Fruit fly (Drosophila melanogaster) whole organism, pupa: Measurements from ENCODE around the gene CG42232.
A peak's percentile ranks its signal among the peaks of the same experiment; 100 is the strongest.

Source experiments
- CG10348 ChIP-seq: fragments of 200-800 bp; sonication (Bioruptor generic); IDR thresholded peaks from 2 replicates; pipeline ENCODE4 v1.3.6; 2022; ENCODE audit warnings: missing biosample characterization, missing genetic modification characterization
- CG12605 ChIP-seq: fragments of 200-800 bp; sonication (Bioruptor generic); IDR thresholded peaks from 2 replicates; pipeline ENCODE4 v1.3.6; 2022; ENCODE audit warnings: missing biosample characterization, missing genetic modification characterization
- CG13204 ChIP-seq: fragments of 200-800 bp; sonication (Bioruptor generic); optimal IDR thresholded peaks from 2 replicates; lab custom pipeline; 2018; ENCODE audit warnings: missing biosample characterization, mild to moderate bottlenecking, missing genetic modification characterization, moderate library complexity
- CG14655 ChIP-seq: fragments of 200-800 bp; sonication (Bioruptor generic); optimal IDR thresholded peaks from 3 replicates; lab custom pipeline; 2017; ENCODE audit warnings: mild to moderate bottlenecking, missing biosample characterization, missing genetic modification reagents, missing genetic modification characterization
- CG15710 ChIP-seq: fragments of 200-800 bp; sonication (Bioruptor generic); optimal IDR thresholded peaks from 2 replicates; lab custom pipeline; 2018; ENCODE audit warnings: missing biosample characterization, mild to moderate bottlenecking, missing genetic modification characterization, moderate library complexity
- CG17806 ChIP-seq: fragments of 200-800 bp; sonication (Bioruptor generic); optimal IDR thresholded peaks from 2 replicates; lab custom pipeline; 2018; ENCODE audit warnings: missing biosample characterization, mild to moderate bottlenecking, missing genetic modification characterization, moderate library complexity
- CG32121 ChIP-seq: fragments of 200-800 bp; sonication (Bioruptor generic); IDR thresholded peaks from 2 replicates; pipeline ENCODE4 v1.3.6; 2022; ENCODE audit warnings: missing biosample characterization, missing genetic modification characterization
- CG34367 ChIP-seq: fragments of 200-800 bp; sonication (Bioruptor generic); optimal IDR thresholded peaks from 2 replicates; lab custom pipeline; 2018; ENCODE audit warnings: missing biosample characterization, mild to moderate bottlenecking, missing genetic modification characterization
- CG4496 ChIP-seq: fragments of 200-800 bp; sonication (Bioruptor generic); IDR thresholded peaks from 3 replicates; pipeline ENCODE4 v1.3.6; 2022; ENCODE audit warnings: missing biosample characterization, missing genetic modification characterization
- CG8159 ChIP-seq: fragments of 200-800 bp; sonication (Bioruptor generic); optimal IDR thresholded peaks from 3 replicates; lab custom pipeline; 2018; ENCODE audit warnings: missing biosample characterization, mild to moderate bottlenecking, missing genetic modification characterization, moderate library complexity
- CG8301 ChIP-seq: fragments of 200-800 bp; sonication (Bioruptor generic); optimal IDR thresholded peaks from 2 replicates; lab custom pipeline; 2018; ENCODE audit warnings: missing biosample characterization, mild to moderate bottlenecking, missing genetic modification characterization
- CG9948 ChIP-seq: fragments of 200-800 bp; sonication (Bioruptor generic); optimal IDR thresholded peaks from 2 replicates; lab custom pipeline; 2018; ENCODE audit warnings: missing biosample characterization, mild to moderate bottlenecking, missing genetic modification characterization, moderate library complexity
- D1 ChIP-seq: fragments of 200-800 bp; sonication (Bioruptor generic); optimal IDR thresholded peaks from 2 replicates; lab custom pipeline; 2018; ENCODE audit warnings: missing biosample characterization, mild to moderate bottlenecking, missing genetic modification characterization, moderate library complexity
- EcR ChIP-seq: fragments of 200-800 bp; sonication (Bioruptor generic); optimal IDR thresholded peaks from 3 replicates; lab custom pipeline; 2019; ENCODE audit warnings: missing biosample characterization, missing genetic modification characterization, mild to moderate bottlenecking, moderate library complexity, missing genetic modification reagents
- Ets98B ChIP-seq: fragments of 200-800 bp; sonication (Bioruptor generic); IDR thresholded peaks from 2 replicates; pipeline ENCODE4 v1.3.6; 2022; ENCODE audit warnings: missing biosample characterization, missing genetic modification characterization
- Pif1A ChIP-seq: fragments of 200-800 bp; sonication (Bioruptor generic); optimal IDR thresholded peaks from 3 replicates; lab custom pipeline; 2016; ENCODE audit warnings: missing biosample characterization, missing genetic modification characterization
- Pif1B ChIP-seq: fragments of 200-800 bp; sonication (Bioruptor generic); optimal IDR thresholded peaks from 3 replicates; lab custom pipeline; 2016; ENCODE audit warnings: missing biosample characterization, missing genetic modification characterization
- Snoo ChIP-seq: fragments of 200-800 bp; sonication (Bioruptor generic); optimal IDR thresholded peaks from 3 replicates; lab custom pipeline; 2017; ENCODE audit warnings: missing biosample characterization, mild to moderate bottlenecking, missing genetic modification characterization, inconsistent platforms
- fd96Ca ChIP-seq: fragments of 200-800 bp; sonication (Bioruptor generic); IDR thresholded peaks from 3 replicates; pipeline ENCODE4 v1.3.6; 2022; ENCODE audit warnings: missing biosample characterization, missing genetic modification characterization
- gl ChIP-seq: fragments of 200-800 bp; sonication (Bioruptor generic); optimal IDR thresholded peaks from 2 replicates; lab custom pipeline; 2018; ENCODE audit warnings: missing biosample characterization, mild to moderate bottlenecking, missing genetic modification characterization
- rn ChIP-seq: fragments of 200-800 bp; sonication (Bioruptor generic); IDR thresholded peaks from 2 replicates; pipeline ENCODE4 v1.3.6; 2022; ENCODE audit warnings: missing biosample characterization, missing genetic modification characterization

Gene CG42232

DNA sequence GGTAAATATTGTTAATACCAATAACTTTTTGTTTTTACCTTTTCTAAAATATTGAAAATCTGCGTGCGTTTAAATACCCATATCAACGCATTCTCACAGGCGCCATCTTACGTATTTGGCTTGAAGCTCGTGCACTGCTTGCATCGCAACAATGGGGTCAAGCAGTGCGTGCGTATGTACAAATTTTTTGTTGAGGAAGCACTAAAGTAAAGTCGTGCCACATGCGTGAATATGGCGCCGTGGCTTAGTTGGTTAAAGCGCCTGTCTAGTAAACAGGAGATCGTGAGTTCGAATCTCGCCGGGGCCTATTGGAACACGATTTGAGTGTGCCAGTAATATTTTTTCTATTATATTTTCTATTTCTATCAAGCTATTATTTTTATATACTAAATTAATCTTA is 37.8 kb downstream of the CG42232 start:
- no peak for TF ChIP-seq CG9948
- TF ChIP-seq CG8301 (tag; lab: Kevin White, UChicago): no peak
- peak; percentile 9 for TF ChIP-seq CG8159 (tag; lab: Kevin White, UChicago)
- no peak for TF ChIP-seq Pif1B (GFP tag; lab: Kevin White, UChicago)
- TF ChIP-seq Snoo (tag; lab: Kevin White, UChicago): peak; percentile 1
- TF ChIP-seq CG34367 (tag; lab: Kevin White, UChicago): no peak
- TF ChIP-seq CG4496 (GFP tag; lab: Robert Waterston, UW): peak; percentile 39; the same call in 1 of the 3 replicates

- TF ChIP-seq CG34367 (tag; lab: Kevin White, UChicago): no peak
Observed at dm6 chr3R:16430381-16430780, 39.1 kb downstream of the CG42232 start, which contains the start of gene CG31279. TSS of gene CG31279 (plus strand) at chr3R:16430681.

DNA sequence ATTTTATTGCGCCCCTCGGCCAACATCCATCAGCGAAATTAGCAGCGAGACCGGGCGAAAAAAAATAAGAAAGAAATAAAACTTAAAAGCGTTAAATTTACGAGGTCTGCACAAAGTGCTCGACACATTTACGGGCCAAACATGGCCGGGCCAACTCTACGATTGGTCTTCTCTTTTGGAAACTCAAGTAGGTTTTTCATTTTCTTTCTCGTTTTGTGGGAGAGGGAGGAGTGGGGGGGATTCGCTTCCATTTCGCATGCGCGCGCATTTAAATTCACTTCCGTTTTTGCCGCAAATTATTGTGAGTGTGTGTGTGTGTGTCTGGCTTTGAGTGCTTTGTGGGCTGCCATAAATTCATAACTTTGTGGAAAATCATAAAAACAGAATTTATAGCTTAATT is 41.9 kb downstream of the CG42232 start:
- no peak for TF ChIP-seq rn
- no peak for TF ChIP-seq CG8159 (tag; lab: Kevin White, UChicago)
- TF ChIP-seq CG17806 (tag; lab: Kevin White, UChicago): no peak
- TF ChIP-seq Ets98B (GFP tag; lab: Robert Waterston, UW): no peak
- no peak for TF ChIP-seq D1 (tag; lab: Kevin White, UChicago)
- no peak for TF ChIP-seq CG12605 (GFP tag; lab: Robert Waterston, UW)
- no peak for TF ChIP-seq CG32121 (GFP tag; lab: Robert Waterston, UW)
- TF ChIP-seq Pif1B (GFP tag; lab: Kevin White, UChicago): no peak
- TF ChIP-seq CG15710: no peak
- TF ChIP-seq gl (tag; lab: Kevin White, UChicago): no peak
- TF ChIP-seq CG34367 (tag; lab: Kevin White, UChicago): no peak
- no peak for TF ChIP-seq EcR (GFP tag; lab: Kevin White, UChicago)
- TF ChIP-seq fd96Ca (GFP tag; lab: Robert Waterston, UW): no peak
- TF ChIP-seq CG9948: no peak
- TF ChIP-seq CG8301 (tag; lab: Kevin White, UChicago): no peak
- TF ChIP-seq CG4496 (GFP tag; lab: Robert Waterston, UW): no peak
- no peak for TF ChIP-seq CG10348 (GFP tag; lab: Robert Waterston, UW)
- TF ChIP-seq CG13204 (GFP tag; lab: Kevin White, UChicago): no peak
- no peak for TF ChIP-seq Pif1A
- TF ChIP-seq Snoo (tag; lab: Kevin White, UChicago): no peak
- TF ChIP-seq, all 21 proteins: peak for 0

- TF ChIP-seq rn (no peak), CG8159 (tag; lab: Kevin White, UChicago) (peak; percentile 25), Ets98B (GFP tag; lab: Robert Waterston, UW) (no peak), EcR (GFP tag; lab: Kevin White, UChicago) (no peak), CG9948 (no peak), CG15710 (peak; percentile 3), CG8301 (tag; lab: Kevin White, UChicago) (no peak), CG10348 (GFP tag; lab: Robert Waterston, UW) (no peak), D1 (tag; lab: Kevin White, UChicago) (no peak), CG12605 (GFP tag; lab: Robert Waterston, UW) (peak; percentile 17; the same call in 1 of the 2 replicates), Pif1A (no peak), CG13204 (GFP tag; lab: Kevin White, UChicago) (peak; percentile 37), gl (tag; lab: Kevin White, UChicago) (peak; percentile 55), Snoo (tag; lab: Kevin White, UChicago) (no peak), CG14655 (GFP tag; lab: Kevin White, UChicago) (no peak), CG34367 (tag; lab: Kevin White, UChicago) (peak; percentile 10), CG4496 (GFP tag; lab: Robert Waterston, UW) (peak; percentile 59; the same call in 1 of the 3 replicates), Pif1B (GFP tag; lab: Kevin White, UChicago) (no peak)
Observed at dm6 chr3R:16423323-16423722, 46.1 kb downstream of the CG42232 start.

DNA sequence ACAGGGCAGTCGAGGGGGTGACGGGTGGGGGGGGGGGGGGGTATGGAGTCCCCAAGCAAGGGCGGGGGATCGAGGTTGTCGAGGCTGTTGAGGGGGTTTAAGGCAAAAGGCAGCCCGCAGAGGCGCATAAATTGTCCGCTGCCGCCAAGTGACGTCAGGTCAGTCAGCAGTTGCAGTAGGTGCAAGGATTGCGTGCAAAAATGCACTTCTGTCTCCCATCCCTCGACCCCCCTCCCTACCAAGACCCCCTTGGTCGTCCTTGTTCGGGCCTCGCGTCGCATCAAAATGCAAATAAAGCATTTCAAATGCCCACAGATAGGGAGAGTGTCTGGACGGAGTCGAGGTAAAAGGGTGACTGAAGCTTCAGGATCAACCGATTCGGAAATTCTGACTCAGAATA is 53.0 kb downstream of the CG42232 start:
- TF ChIP-seq CG12605 (GFP tag; lab: Robert Waterston, UW) (no peak), Snoo (tag; lab: Kevin White, UChicago) (no peak)

- TF ChIP-seq CG32121 (GFP tag; lab: Robert Waterston, UW) (no peak), CG8159 (tag; lab: Kevin White, UChicago) (peak; percentile 71), Pif1A (no peak)
Observed at dm6 chr3R:16413734-16414133, 55.7 kb downstream of the CG42232 start.

DNA sequence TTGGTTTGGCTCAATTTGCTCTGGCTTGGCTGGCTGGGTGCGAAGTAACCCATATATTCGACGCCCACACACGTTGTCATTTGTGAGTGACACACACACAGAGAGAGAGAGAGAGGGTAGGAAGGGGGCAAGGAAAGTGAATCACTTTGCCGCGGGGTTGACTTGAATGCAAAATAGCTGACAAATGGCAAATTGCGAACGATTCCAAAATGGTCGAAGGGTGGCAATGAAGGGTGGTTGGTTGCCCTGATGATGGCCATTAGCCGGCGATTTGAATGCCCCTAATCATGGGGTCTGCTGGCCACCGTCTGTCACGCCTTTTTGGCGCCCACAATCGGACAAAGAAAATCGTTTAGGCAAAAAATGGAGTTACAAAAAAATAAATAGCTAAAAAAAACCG is 58.8 kb downstream of the CG42232 start:
- TF ChIP-seq CG8159 (tag; lab: Kevin White, UChicago) (no peak), fd96Ca (GFP tag; lab: Robert Waterston, UW) (no peak), Pif1B (GFP tag; lab: Kevin White, UChicago) (no peak), EcR (GFP tag; lab: Kevin White, UChicago) (no peak), CG9948 (no peak), Snoo (tag; lab: Kevin White, UChicago) (no peak)
- TF ChIP-seq, all 21 proteins: peak for 0
